Fruit fly (Drosophila melanogaster): Measurements from ENCODE around the gene Cen.

The Cen gene

DNA sequence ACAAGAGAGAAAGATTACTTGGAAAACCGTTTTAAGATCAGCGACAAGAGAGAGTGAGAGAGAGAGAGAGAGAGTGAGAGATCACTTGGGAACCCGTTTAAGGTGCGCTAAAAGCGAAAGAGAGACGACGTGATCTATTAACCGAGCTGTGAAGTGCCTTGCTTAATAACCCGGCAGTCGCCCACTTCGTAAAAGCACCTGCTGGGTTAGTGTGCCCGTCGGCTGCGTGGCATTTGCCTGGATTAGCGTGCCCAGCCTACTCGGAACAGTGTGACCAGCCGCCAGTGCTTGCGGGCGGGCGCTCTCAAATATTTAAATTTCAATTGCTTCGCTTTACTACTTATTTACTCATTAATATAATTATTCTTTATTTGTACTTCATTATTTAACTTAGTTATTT lies 43.2 kb downstream of the Cen start (continued):
- TF ChIP-seq CG8290 (GFP tag; optimal IDR thresholded peaks at IDR 0.05) = peak; percentile 30
- TF ChIP-seq CG8290 (tag; optimal IDR thresholded peaks at IDR 0.05) = peak in 1 of 2 experiments; percentile 55
- no peak for TF ChIP-seq Doc2 (GFP tag; IDR thresholded peaks at IDR 0.05)
- TF ChIP-seq CG17568 (GFP tag; optimal IDR thresholded peaks at IDR 0.05) = no peak
- TF ChIP-seq lola (GFP tag; optimal IDR thresholded peaks at IDR 0.05) = no peak
- TF ChIP-seq ham (GFP tag; IDR thresholded peaks at IDR 0.05) = no peak
- no peak for TF ChIP-seq CG3065 (GFP tag; optimal IDR thresholded peaks at IDR 0.05)
- no peak for TF ChIP-seq CHES-1-like (GFP tag; optimal IDR thresholded peaks at IDR 0.05)
- no peak for TF ChIP-seq CG10147 (GFP tag; optimal IDR thresholded peaks at IDR 0.05)
- TF ChIP-seq Opbp (GFP tag; IDR thresholded peaks at IDR 0.05; ENCODE audit: partially characterized antibody) = peak; percentile 73; the same call in 2 of the 3 replicates
- TF ChIP-seq CG17186 (GFP tag; optimal IDR thresholded peaks at IDR 0.05) = peak; percentile 25
- no peak for TF ChIP-seq lov (optimal IDR thresholded peaks at IDR 0.05)
- peak; percentile 17; the same call in 1 of the 3 replicates for TF ChIP-seq lov (GFP tag; IDR thresholded peaks at IDR 0.05)
- no peak for TF ChIP-seq CG15011 (GFP tag; optimal IDR thresholded peaks at IDR 0.05)
- TF ChIP-seq phol (tag; optimal IDR thresholded peaks at IDR 0.05) = peak; percentile 20
- TF ChIP-seq dmrt11E (tag; optimal IDR thresholded peaks at IDR 0.05) = no peak

- no peak for TF ChIP-seq tap (tag; optimal IDR thresholded peaks at IDR 0.05)
Observed at dm6 chr2L:20634215-20634614, 47.4 kb downstream of the Cen start, which contains the start of gene CG17472. Gene CG17472, plus strand, starts transcription at chr2L:20634515.

Data from whole organism, embryonic.